Worm (Caenorhabditis elegans) whole organism, mixed stage, embryonic: ENCODE data around the gene F55G11.2.

Experiments used
- bed-3 ChIP-seq: fragments of 200-800 bp; sonication (Bioruptor generic); optimal IDR thresholded peaks from 3 replicates; lab custom pipeline; 2018; ENCODE audit warnings: mild to moderate bottlenecking, missing genetic modification characterization, moderate library complexity, missing compliant biosample characterization
- blmp-1 ChIP-seq: fragments of 150-350 bp; optimal IDR thresholded peaks from 2 replicates; lab custom pipeline; 2014; ENCODE audit warnings: missing biosample characterization, missing genetic modification characterization
- ceh-83 ChIP-seq: fragments of 200-800 bp; sonication (Bioruptor generic); optimal IDR thresholded peaks from 2 replicates; lab custom pipeline; 2018; ENCODE audit warnings: mild to moderate bottlenecking, missing genetic modification characterization, missing compliant biosample characterization
- ces-1 ChIP-seq: fragments of 150-350 bp; optimal IDR thresholded peaks from 2 replicates; lab custom pipeline; 2014; ENCODE audit warnings: missing biosample characterization, missing genetic modification reagents, missing genetic modification characterization
- elt-3 ChIP-seq: fragments of 150-350 bp; optimal IDR thresholded peaks from 2 replicates; lab custom pipeline; 2014; ENCODE audit warnings: missing biosample characterization, missing genetic modification characterization
- lsy-2 ChIP-seq: fragments of 150-350 bp; optimal IDR thresholded peaks from 2 replicates; lab custom pipeline; 2014; ENCODE audit warnings: missing biosample characterization, missing genetic modification characterization
- mab-5 ChIP-seq: fragments of 150-350 bp; optimal IDR thresholded peaks from 2 replicates; lab custom pipeline; 2014; ENCODE audit warnings: missing biosample characterization, missing genetic modification characterization
- nhr-12 ChIP-seq: fragments of 150-350 bp; optimal IDR thresholded peaks from 2 replicates; lab custom pipeline; 2014; ENCODE audit warnings: missing biosample characterization, missing genetic modification characterization
- nhr-237 ChIP-seq: fragments of 150-350 bp; optimal IDR thresholded peaks from 2 replicates; lab custom pipeline; 2014; ENCODE audit warnings: missing biosample characterization, missing genetic modification characterization
- snpc-4 ChIP-seq: fragments of 150-350 bp; optimal IDR thresholded peaks from 2 replicates; lab custom pipeline; 2014; ENCODE audit warnings: missing biosample characterization, missing genetic modification characterization
- unc-39 ChIP-seq: fragments of 150-350 bp; optimal IDR thresholded peaks from 2 replicates; lab custom pipeline; 2014; ENCODE audit warnings: missing biosample characterization, missing genetic modification characterization
- unc-62 ChIP-seq: fragments of 150-350 bp; optimal IDR thresholded peaks from 2 replicates; lab custom pipeline; 2014; ENCODE audit warnings: missing biosample characterization, missing genetic modification reagents, missing genetic modification characterization
- ztf-11 ChIP-seq: fragments of 150-350 bp; optimal IDR thresholded peaks from 2 replicates; lab custom pipeline; 2014; ENCODE audit warnings: missing biosample characterization, missing genetic modification characterization

DNA sequence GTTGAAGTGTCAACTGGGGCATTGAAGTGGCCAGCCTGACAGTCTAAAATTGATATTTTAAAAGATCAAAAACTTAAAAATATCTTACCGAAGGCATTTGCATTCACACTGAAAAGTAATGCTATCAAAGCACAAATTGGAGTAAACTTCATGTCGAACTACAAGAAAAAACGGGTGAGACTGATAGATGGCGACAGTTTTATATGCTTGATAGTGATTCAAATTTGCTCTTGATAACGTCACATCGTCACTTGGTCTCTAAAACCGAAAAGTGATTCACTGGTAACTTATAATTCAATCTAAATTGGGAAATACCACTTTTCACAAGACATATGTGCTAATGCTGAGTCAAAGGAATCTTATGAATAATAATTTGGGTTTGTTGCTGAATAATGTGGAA is 22.5 kb upstream of the F55G11.2 start, which contains the start of gene K10D11.5:
- TF ChIP-seq unc-62 (GFP tag; lab: Kevin White, UChicago), result no peak
- TF ChIP-seq mab-5 (tag; lab: Kevin White, UChicago), result no peak
- no peak for TF ChIP-seq ztf-11 (tag; lab: Kevin White, UChicago)
- TF ChIP-seq elt-3 (tag; lab: Kevin White, UChicago), result no peak
- no peak for TF ChIP-seq unc-39 (tag; lab: Kevin White, UChicago)
- TF ChIP-seq snpc-4 (tag; lab: Kevin White, UChicago), result no peak
- no peak for TF ChIP-seq lsy-2 (tag; lab: Kevin White, UChicago)
- TF ChIP-seq nhr-237 (tag; lab: Kevin White, UChicago), result no peak
- no peak for TF ChIP-seq nhr-12 (tag; lab: Kevin White, UChicago)
- TF ChIP-seq ces-1 (GFP tag; lab: Kevin White, UChicago), result no peak
- no peak for TF ChIP-seq bed-3 (GFP tag; lab: Kevin White, UChicago)
- TF ChIP-seq ceh-83 (GFP tag; lab: Kevin White, UChicago), result no peak
- TF ChIP-seq blmp-1 (tag; lab: Kevin White, UChicago), result no peak
